Worm (Caenorhabditis elegans) whole organism, mixed stage, embryonic: ENCODE measurements around the gene ccdc-47.

Experiments
- blmp-1 ChIP-seq: fragments of 150-350 bp; optimal IDR thresholded peaks from 2 replicates; lab custom pipeline; 2014; ENCODE audit warnings: missing biosample characterization, missing genetic modification characterization
- ces-1 ChIP-seq: fragments of 150-350 bp; optimal IDR thresholded peaks from 2 replicates; lab custom pipeline; 2014; ENCODE audit warnings: missing biosample characterization, missing genetic modification reagents, missing genetic modification characterization
- elt-3 ChIP-seq: fragments of 150-350 bp; optimal IDR thresholded peaks from 2 replicates; lab custom pipeline; 2014; ENCODE audit warnings: missing biosample characterization, missing genetic modification characterization
- lin-13 ChIP-seq: fragments of 150-350 bp; optimal IDR thresholded peaks from 2 replicates; lab custom pipeline; 2014; ENCODE audit warnings: missing biosample characterization, missing genetic modification characterization
- mep-1 ChIP-seq: fragments of 150-350 bp; optimal IDR thresholded peaks from 2 replicates; lab custom pipeline; 2017; ENCODE audit warnings: missing biosample characterization, missing genetic modification reagents, missing genetic modification characterization, inconsistent platforms
- nhr-12 ChIP-seq: fragments of 150-350 bp; optimal IDR thresholded peaks from 2 replicates; lab custom pipeline; 2014; ENCODE audit warnings: missing biosample characterization, missing genetic modification characterization
- nhr-237 ChIP-seq: fragments of 150-350 bp; optimal IDR thresholded peaks from 2 replicates; lab custom pipeline; 2014; ENCODE audit warnings: missing biosample characterization, missing genetic modification characterization
- nhr-28 ChIP-seq: fragments of 150-350 bp; optimal IDR thresholded peaks from 2 replicates; lab custom pipeline; 2014; ENCODE audit warnings: missing biosample characterization, missing genetic modification characterization
- snpc-4 ChIP-seq: fragments of 150-350 bp; optimal IDR thresholded peaks from 2 replicates; lab custom pipeline; 2014; ENCODE audit warnings: missing biosample characterization, missing genetic modification characterization
- tbx-8 ChIP-seq: fragments of 200-800 bp; sonication (Bioruptor generic); optimal IDR thresholded peaks from 2 replicates; lab custom pipeline; 2018; ENCODE audit warnings: mild to moderate bottlenecking, missing genetic modification characterization, moderate library complexity, missing compliant biosample characterization
- unc-39 ChIP-seq: fragments of 150-350 bp; optimal IDR thresholded peaks from 2 replicates; lab custom pipeline; 2014; ENCODE audit warnings: missing biosample characterization, missing genetic modification characterization
- zip-8 ChIP-seq: fragments of 150-350 bp; optimal IDR thresholded peaks from 2 replicates; lab custom pipeline; 2014; ENCODE audit warnings: missing biosample characterization, missing genetic modification characterization
- ztf-11 ChIP-seq: fragments of 150-350 bp; optimal IDR thresholded peaks from 2 replicates; lab custom pipeline; 2014; ENCODE audit warnings: missing biosample characterization, missing genetic modification characterization

- TF ChIP-seq elt-3 (tag; lab: Kevin White, UChicago) (no peak), ztf-11 (tag; lab: Kevin White, UChicago) (no peak), blmp-1 (tag; lab: Kevin White, UChicago) (no peak), lin-13 (tag; lab: Kevin White, UChicago) (no peak), zip-8 (no peak), nhr-237 (tag; lab: Kevin White, UChicago) (no peak), ces-1 (no peak), mep-1 (tag; lab: Kevin White, UChicago) (no peak), unc-39 (no peak), nhr-28 (tag; lab: Kevin White, UChicago) (no peak), snpc-4 (tag; lab: Kevin White, UChicago) (no peak), nhr-12 (no peak), tbx-8 (GFP tag; lab: Kevin White, UChicago) (no peak)
These were observed 5.0 kb downstream of the ccdc-47 start, which contains the start of the genes metl-6 and nit-1 for ce11 chrIII:3921646-3922328.
